Worm (Caenorhabditis elegans) whole organism, early embryonic: ENCODE measurements around the gene moa-1.

Experiments used
- F13C5.2 ChIP-seq: sonication (generic microtip); optimal IDR thresholded peaks from 2 replicates; lab custom pipeline; 2017; ENCODE audit warnings: mild to moderate bottlenecking, missing genetic modification characterization, inconsistent platforms, missing compliant biosample characterization
- aly-1 ChIP-seq: sonication (generic microtip); optimal IDR thresholded peaks from 2 replicates; lab custom pipeline; 2016; ENCODE audit warnings: missing genetic modification characterization, missing compliant biosample characterization
- ama-1 ChIP-seq: fragments of 150-350 bp; optimal IDR thresholded peaks from 2 replicates; lab custom pipeline; 2014
- ceh-36 ChIP-seq: sonication (generic microtip); optimal IDR thresholded peaks from 2 replicates; lab custom pipeline; 2016; ENCODE audit warnings: missing genetic modification characterization, inconsistent platforms, missing compliant biosample characterization
- hmbx-1 ChIP-seq: sonication (generic microtip); optimal IDR thresholded peaks from 2 replicates; lab custom pipeline; 2016; ENCODE audit warnings: mild to moderate bottlenecking, missing genetic modification characterization, missing compliant biosample characterization
- pes-1 ChIP-seq: fragments of 200-800 bp; sonication (Bioruptor generic); IDR thresholded peaks from 2 replicates; pipeline ENCODE4 v1.3.6; 2022; ENCODE audit warnings: missing genetic modification reagents, missing genetic modification characterization, missing compliant biosample characterization
- scrt-1 ChIP-seq: fragments of 200-800 bp; sonication (Bioruptor generic); IDR thresholded peaks from 2 replicates; pipeline ENCODE4 v1.3.6; 2022; ENCODE audit warnings: missing genetic modification characterization, missing compliant biosample characterization
- sea-1 ChIP-seq: fragments of 200-800 bp; sonication (Bioruptor generic); conservative IDR thresholded peaks from 2 replicates; pipeline ENCODE4 v1.3.6; 2022; ENCODE audit warnings: missing genetic modification characterization, missing compliant biosample characterization
- tra-4 ChIP-seq: sonication (generic microtip); optimal IDR thresholded peaks from 2 replicates; lab custom pipeline; 2017; ENCODE audit warnings: missing genetic modification characterization, missing compliant biosample characterization

- TF ChIP-seq scrt-1 (GFP tag; lab: Robert Waterston, UW), result no peak
- no peak for TF ChIP-seq ceh-36 (tag; lab: Kevin White, UChicago)
- no peak for TF ChIP-seq sea-1 (GFP tag; lab: Robert Waterston, UW)
- TF ChIP-seq aly-1, result no peak
- no peak for TF ChIP-seq pes-1 (GFP tag; lab: Robert Waterston, UW)
- no peak for TF ChIP-seq hmbx-1 (tag; lab: Kevin White, UChicago)
- TF ChIP-seq ama-1, result no peak
- TF ChIP-seq tra-4 (tag; lab: Kevin White, UChicago), result no peak
- no peak for TF ChIP-seq F13C5.2
Measured at ce11 chrIII:1969802-1970201, at the start of gene moa-1.
